Worm (Caenorhabditis elegans) whole organism, L4 larva: Measurements from ENCODE around the gene D1044.7.

ENCODE experiments used
- D1046.2 ChIP-seq: fragments of 200-800 bp; sonication (Bioruptor generic); IDR thresholded peaks from 2 replicates; pipeline ENCODE4 v1.3.6; 2022; ENCODE audit warnings: missing genetic modification characterization, missing compliant biosample characterization
- F10B5.3 ChIP-seq: sonication (generic microtip); optimal IDR thresholded peaks from 2 replicates; lab custom pipeline; 2016; ENCODE audit warnings: mild to moderate bottlenecking, missing genetic modification characterization, missing compliant biosample characterization
- F49E8.2 ChIP-seq: sonication (generic microtip); optimal IDR thresholded peaks from 2 replicates; lab custom pipeline; 2016; ENCODE audit warnings: missing compliant biosample characterization, mild to moderate bottlenecking, missing genetic modification characterization, borderline replicate concordance
- R02D3.7 ChIP-seq: fragments of 150-350 bp; sonication (generic microtip); optimal IDR thresholded peaks from 3 replicates; lab custom pipeline; 2014; ENCODE audit warnings: missing biosample characterization, missing genetic modification characterization
- T20F7.1 ChIP-seq: fragments of 200-800 bp; sonication (Bioruptor generic); optimal IDR thresholded peaks from 2 replicates; lab custom pipeline; 2018; ENCODE audit warnings: mild to moderate bottlenecking, missing genetic modification characterization, missing compliant biosample characterization
- T26A8.4 ChIP-seq: fragments of 200-800 bp; sonication (Bioruptor generic); IDR thresholded peaks from 2 replicates; pipeline ENCODE4 v1.3.6; 2022; ENCODE audit warnings: missing genetic modification characterization, missing compliant biosample characterization
- Y105C5A.15 ChIP-seq: fragments of 200-800 bp; sonication (Bioruptor generic); IDR thresholded peaks from 2 replicates; pipeline ENCODE4 v1.3.6; 2022; ENCODE audit warnings: missing genetic modification characterization, missing compliant biosample characterization
- Y48G9A.11 ChIP-seq: fragments of 200-800 bp; sonication (Bioruptor generic); IDR thresholded peaks from 2 replicates; pipeline ENCODE4 v1.3.6; 2022; ENCODE audit warnings: missing genetic modification reagents, missing genetic modification characterization, missing compliant biosample characterization
- Y75B8A.6 ChIP-seq: fragments of 200-800 bp; sonication (Bioruptor generic); IDR thresholded peaks from 2 replicates; pipeline ENCODE4 v1.3.6; 2022; ENCODE audit warnings: missing genetic modification reagents, missing genetic modification characterization, missing compliant biosample characterization
- ama-1 ChIP-seq: fragments of 150-350 bp; optimal IDR thresholded peaks from 2 replicates; lab custom pipeline; 2014; ENCODE audit warnings: inconsistent platforms, mixed read lengths
- ceh-20 ChIP-seq: fragments of 200-800 bp; sonication (Bioruptor generic); IDR thresholded peaks from 2 replicates; pipeline ENCODE4 v1.3.6; 2022; ENCODE audit warnings: missing genetic modification reagents, missing genetic modification characterization, missing compliant biosample characterization
- ceh-44 ChIP-seq: fragments of 200-800 bp; sonication (Bioruptor generic); IDR thresholded peaks from 2 replicates; pipeline ENCODE4 v1.3.6; 2022; ENCODE audit warnings: missing genetic modification reagents, missing genetic modification characterization, missing compliant biosample characterization
- ceh-62 ChIP-seq: sonication (generic microtip); optimal IDR thresholded peaks from 2 replicates; lab custom pipeline; 2017; ENCODE audit warnings: missing biosample characterization, missing genetic modification characterization
- ces-1 ChIP-seq: fragments of 150-350 bp; sonication (generic microtip); optimal IDR thresholded peaks from 4 replicates; lab custom pipeline; 2014; ENCODE audit warnings: missing biosample characterization, missing genetic modification reagents, missing genetic modification characterization
- ctbp-1 ChIP-seq: fragments of 200-800 bp; sonication (Bioruptor generic); IDR thresholded peaks from 2 replicates; pipeline ENCODE4 v1.3.6; 2022; ENCODE audit warnings: missing genetic modification reagents, missing genetic modification characterization, missing compliant biosample characterization
- daf-12 ChIP-seq: fragments of 150-350 bp; optimal IDR thresholded peaks from 2 replicates; lab custom pipeline; 2014; ENCODE audit warnings: missing biosample characterization, missing genetic modification reagents, missing genetic modification characterization
- dmd-8 ChIP-seq: fragments of 200-800 bp; sonication (Bioruptor generic); IDR thresholded peaks from 2 replicates; pipeline ENCODE4 v1.3.6; 2022; ENCODE audit warnings: missing genetic modification characterization, missing compliant biosample characterization
- dmd-9 ChIP-seq: fragments of 200-800 bp; sonication (Bioruptor generic); IDR thresholded peaks from 2 replicates; pipeline ENCODE4 v1.3.6; 2022; ENCODE audit warnings: missing genetic modification reagents, missing genetic modification characterization, missing compliant biosample characterization
- egl-43 ChIP-seq: fragments of 200-800 bp; sonication (Bioruptor generic); IDR thresholded peaks from 2 replicates; pipeline ENCODE4 v1.3.6; 2022; ENCODE audit warnings: missing genetic modification reagents, missing genetic modification characterization, missing compliant biosample characterization
- fkh-10 ChIP-seq: fragments of 150-350 bp; optimal IDR thresholded peaks from 2 replicates; lab custom pipeline; 2014; ENCODE audit warnings: missing biosample characterization, missing genetic modification reagents, missing genetic modification characterization
- fos-1 ChIP-seq: fragments of 150-350 bp; optimal IDR thresholded peaks from 2 replicates; lab custom pipeline; 2014; ENCODE audit warnings: missing biosample characterization, missing genetic modification characterization
- gei-8 ChIP-seq: fragments of 200-800 bp; sonication (Bioruptor generic); optimal IDR thresholded peaks from 2 replicates; lab custom pipeline; 2018; ENCODE audit warnings: mild to moderate bottlenecking, missing genetic modification characterization, missing compliant biosample characterization
- hif-1 ChIP-seq, 2 experiments: sonication (generic microtip); optimal IDR thresholded peaks; 2 replicates each; lab custom pipeline; 2016 to 2017; ENCODE audit warnings: missing compliant biosample characterization in 2 of 2, missing genetic modification characterization in 2 of 2, missing genetic modification reagents in 2 of 2, missing genotype in 2 of 2, mild to moderate bottlenecking in 1 of 2
- hlh-30 ChIP-seq: sonication (generic microtip); optimal IDR thresholded peaks from 2 replicates; lab custom pipeline; 2017; ENCODE audit warnings: antibody characterized with exemption, mild to moderate bottlenecking, missing genetic modification characterization, missing compliant biosample characterization; ENCODE audit not compliant: insufficient read depth
- lim-7 ChIP-seq: fragments of 200-800 bp; sonication (Bioruptor generic); IDR thresholded peaks from 2 replicates; pipeline ENCODE4 v1.3.6; 2022; ENCODE audit warnings: missing genetic modification characterization, missing compliant biosample characterization
- lin-15B ChIP-seq: fragments of 150-350 bp; sonication (generic microtip); optimal IDR thresholded peaks from 3 replicates; lab custom pipeline; 2014; ENCODE audit warnings: missing biosample characterization, missing genetic modification characterization
- lin-29 ChIP-seq: fragments of 200-800 bp; sonication (Bioruptor generic); IDR thresholded peaks from 2 replicates; pipeline ENCODE4 v1.3.6; 2022; ENCODE audit warnings: missing genetic modification reagents, missing genetic modification characterization, missing compliant biosample characterization
- lin-38 ChIP-seq: fragments of 200-800 bp; sonication (Bioruptor generic); IDR thresholded peaks from 2 replicates; pipeline ENCODE4 v1.3.6; 2022; ENCODE audit warnings: missing genetic modification reagents, missing genetic modification characterization, missing compliant biosample characterization
- lir-3 ChIP-seq: sonication (generic microtip); optimal IDR thresholded peaks from 2 replicates; lab custom pipeline; 2016; ENCODE audit warnings: mild to moderate bottlenecking, missing genetic modification characterization, missing compliant biosample characterization
- lsy-2 ChIP-seq, 2 experiments: fragments of 150-350 bp in 1 of 2; sonication (generic microtip) in 1 of 2; optimal IDR thresholded peaks; 2 replicates each; lab custom pipeline; 2014 to 2017; ENCODE audit warnings: missing biosample characterization in 2 of 2, missing genetic modification characterization in 2 of 2
- madf-5 ChIP-seq, 2 experiments: fragments of 200-800 bp; sonication (Bioruptor generic); IDR thresholded peaks; 2 replicates each; pipeline ENCODE4 v1.3.6; 2022; ENCODE audit warnings: missing compliant biosample characterization in 2 of 2, missing genetic modification characterization in 2 of 2
- madf-9 ChIP-seq: fragments of 200-800 bp; sonication (Bioruptor generic); conservative IDR thresholded peaks from 2 replicates; pipeline ENCODE4 v1.3.6; 2022; ENCODE audit warnings: missing genetic modification reagents, missing genetic modification characterization, missing compliant biosample characterization
- mdl-1 ChIP-seq, 2 experiments: fragments of 150-350 bp in 1 of 2; sonication (generic microtip) in 1 of 2; optimal IDR thresholded peaks; 2 replicates each; lab custom pipeline; 2014 to 2017; ENCODE audit warnings: missing biosample characterization in 2 of 2, missing genetic modification characterization in 2 of 2
- mep-1 ChIP-seq: fragments of 150-350 bp; sonication (generic microtip); optimal IDR thresholded peaks from 3 replicates; lab custom pipeline; 2014; ENCODE audit warnings: missing biosample characterization, missing genetic modification characterization
- nhr-11 ChIP-seq: fragments of 150-350 bp; optimal IDR thresholded peaks from 2 replicates; lab custom pipeline; 2014; ENCODE audit warnings: missing biosample characterization, missing genetic modification characterization
- nhr-28 ChIP-seq: fragments of 150-350 bp; optimal IDR thresholded peaks from 2 replicates; lab custom pipeline; 2014; ENCODE audit warnings: missing biosample characterization, missing genetic modification characterization
- nhr-41 ChIP-seq: fragments of 200-800 bp; sonication (Bioruptor generic); IDR thresholded peaks from 2 replicates; pipeline ENCODE4 v1.3.6; 2022; ENCODE audit warnings: missing genetic modification reagents, missing genetic modification characterization, missing compliant biosample characterization
- nhr-42 ChIP-seq: fragments of 200-800 bp; sonication (Bioruptor generic); IDR thresholded peaks from 2 replicates; pipeline ENCODE4 v1.3.6; 2022; ENCODE audit warnings: missing genetic modification characterization, missing compliant biosample characterization
- nhr-48 ChIP-seq: sonication (generic microtip); optimal IDR thresholded peaks from 2 replicates; lab custom pipeline; 2016; ENCODE audit warnings: mild to moderate bottlenecking, missing genetic modification characterization, missing compliant biosample characterization
- nhr-77 ChIP-seq: fragments of 150-350 bp; optimal IDR thresholded peaks from 2 replicates; lab custom pipeline; 2014; ENCODE audit warnings: missing biosample characterization, missing genetic modification characterization
- php-3 ChIP-seq: fragments of 200-800 bp; sonication (Bioruptor generic); IDR thresholded peaks from 2 replicates; pipeline ENCODE4 v1.3.6; 2022; ENCODE audit warnings: missing genetic modification reagents, missing genetic modification characterization, missing compliant biosample characterization
- pqm-1 ChIP-seq: sonication (generic microtip); optimal IDR thresholded peaks from 2 replicates; lab custom pipeline; 2017; ENCODE audit warnings: missing biosample characterization, missing genetic modification characterization
- rbr-2 ChIP-seq: sonication (generic microtip); optimal IDR thresholded peaks from 2 replicates; lab custom pipeline; 2016; ENCODE audit warnings: missing genotype, missing genetic modification characterization, missing compliant biosample characterization
- set-16 ChIP-seq: fragments of 200-800 bp; sonication (Bioruptor generic); IDR thresholded peaks from 2 replicates; pipeline ENCODE4 v1.3.6; 2022; ENCODE audit warnings: missing genetic modification reagents, missing genetic modification characterization, missing compliant biosample characterization
- snpc-1.2 ChIP-seq: fragments of 200-800 bp; sonication (Bioruptor generic); IDR thresholded peaks from 2 replicates; pipeline ENCODE4 v1.3.6; 2022; ENCODE audit warnings: missing genetic modification reagents, missing genetic modification characterization, missing compliant biosample characterization
- zfp-2 ChIP-seq: sonication (generic microtip); optimal IDR thresholded peaks from 2 replicates; lab custom pipeline; 2016; ENCODE audit warnings: mild to moderate bottlenecking, missing genetic modification characterization, missing compliant biosample characterization
- zip-11 ChIP-seq: fragments of 200-800 bp; sonication (Bioruptor generic); IDR thresholded peaks from 2 replicates; pipeline ENCODE4 v1.3.6; 2022; ENCODE audit warnings: missing genetic modification characterization, missing compliant biosample characterization
- zip-2 ChIP-seq: fragments of 150-350 bp; optimal IDR thresholded peaks from 2 replicates; lab custom pipeline; 2014; ENCODE audit warnings: missing biosample characterization, missing genetic modification characterization
- ztf-7 ChIP-seq: fragments of 150-350 bp; optimal IDR thresholded peaks from 2 replicates; lab custom pipeline; 2014; ENCODE audit warnings: missing biosample characterization, missing genetic modification characterization

The D1044.7 gene

DNA sequence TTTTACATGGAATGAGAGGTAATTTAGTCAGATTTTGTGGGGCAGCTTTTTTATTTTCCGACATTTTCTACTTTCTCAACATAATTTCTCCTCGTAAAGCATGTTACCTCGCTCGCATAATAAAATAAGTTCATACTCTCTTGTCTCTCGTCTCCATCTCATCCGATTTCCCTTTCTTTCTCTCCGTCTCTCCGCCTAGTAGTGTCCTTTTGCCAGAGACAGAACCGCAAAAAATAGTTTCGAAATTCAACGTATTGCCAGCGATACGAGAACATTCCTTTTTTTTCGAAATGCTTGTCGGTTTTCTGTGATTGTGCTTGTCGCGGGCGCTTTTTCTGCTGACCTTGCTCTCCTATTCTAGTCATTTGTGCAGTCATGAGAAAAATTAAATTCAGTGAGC is 4.4 kb downstream of the D1044.7 start (continued):
- TF ChIP-seq ctbp-1: peak; percentile 43; the same call in 1 of the 2 replicates
- TF ChIP-seq hlh-30 (tag; lab: Kevin White, UChicago): peak; percentile 52
- peak in 1 of 2 experiments; percentile 75 for TF ChIP-seq lsy-2 (tag; optimal IDR thresholded peaks at IDR 0.05; lab: Kevin White, UChicago)
- TF ChIP-seq ama-1 (lab: Kevin White, UChicago): peak; percentile 83
- TF ChIP-seq F49E8.2: no peak
- TF ChIP-seq egl-43: no peak
- no peak for TF ChIP-seq Y48G9A.11 (GFP tag; lab: Robert Waterston, UW)
- peak; percentile 36 for TF ChIP-seq rbr-2
- no peak for TF ChIP-seq lin-15B
- no peak for TF ChIP-seq ztf-7 (tag; lab: Kevin White, UChicago)
- TF ChIP-seq daf-12: no peak
- TF ChIP-seq lim-7 (GFP tag; lab: Robert Waterston, UW): no peak
- TF ChIP-seq zip-2 (tag; lab: Kevin White, UChicago): no peak
- no peak for TF ChIP-seq nhr-42 (GFP tag; lab: Robert Waterston, UW)
- no peak for TF ChIP-seq madf-5 (GFP tag; IDR thresholded peaks at IDR 0.05; lab: Robert Waterston, UW)
- peak in 1 of 2 experiments; percentile 14 for TF ChIP-seq hif-1 (tag; optimal IDR thresholded peaks at IDR 0.05; lab: Kevin White, UChicago)
- TF ChIP-seq Y75B8A.6 (GFP tag; lab: Robert Waterston, UW): no peak
- no peak for TF ChIP-seq lin-29
- no peak for TF ChIP-seq snpc-1.2 (GFP tag; lab: Robert Waterston, UW)
- no peak for TF ChIP-seq nhr-48 (tag; lab: Kevin White, UChicago)
- TF ChIP-seq gei-8 (GFP tag; lab: Kevin White, UChicago): no peak
- no peak for TF ChIP-seq nhr-41
- no peak for TF ChIP-seq lir-3
- no peak for TF ChIP-seq ceh-20
- peak; percentile 30 for TF ChIP-seq fkh-10 (GFP tag; lab: Kevin White, UChicago)
- TF ChIP-seq zfp-2: no peak
- no peak for TF ChIP-seq dmd-8 (GFP tag; lab: Robert Waterston, UW)
- no peak for TF ChIP-seq D1046.2 (GFP tag; lab: Robert Waterston, UW)
- no peak for TF ChIP-seq dmd-9 (GFP tag; lab: Robert Waterston, UW)
- no peak for TF ChIP-seq madf-9 (GFP tag; lab: Robert Waterston, UW)
- no peak for TF ChIP-seq Y105C5A.15 (GFP tag; lab: Robert Waterston, UW)
- no peak for TF ChIP-seq R02D3.7 (tag; lab: Kevin White, UChicago)
- TF ChIP-seq fos-1: no peak
- no peak for TF ChIP-seq F10B5.3 (tag; lab: Kevin White, UChicago)
- peak; percentile 43 for TF ChIP-seq ces-1 (GFP tag; lab: Kevin White, UChicago)
- TF ChIP-seq nhr-77: no peak
- 0 out of 2 replicates have a peak, but pooled peaks have one; percentile 40 for TF ChIP-seq php-3 (GFP tag; lab: Robert Waterston, UW)
- TF ChIP-seq set-16: no peak
- no peak for TF ChIP-seq T26A8.4 (GFP tag; lab: Robert Waterston, UW)
- TF ChIP-seq nhr-28 (tag; lab: Kevin White, UChicago): peak; percentile 43
- TF ChIP-seq mep-1 (tag; lab: Kevin White, UChicago): peak; percentile 20
- peak; percentile 19 for TF ChIP-seq T20F7.1 (GFP tag; lab: Kevin White, UChicago)
- no peak for TF ChIP-seq ceh-62 (tag; lab: Kevin White, UChicago)
- no peak for TF ChIP-seq zip-11
- TF ChIP-seq ceh-44 (GFP tag; lab: Robert Waterston, UW): no peak
- TF ChIP-seq lin-38: no peak
- TF ChIP-seq nhr-11: no peak
- TF ChIP-seq pqm-1 (tag; lab: Kevin White, UChicago): peak; percentile 31
- TF ChIP-seq mdl-1 (tag; optimal IDR thresholded peaks at IDR 0.05; lab: Kevin White, UChicago): peak in 1 of 2 experiments; percentile 41
